Worm (Caenorhabditis elegans) whole organism, L4 larva: ENCODE results near the gene tab-1.

Experiments
- ZK546.5 ChIP-seq, 2 experiments: sonication (generic microtip); optimal IDR thresholded peaks; 2 replicates each; lab custom pipeline; 2017; ENCODE audit warnings: missing biosample characterization in 2 of 2, missing genetic modification characterization in 2 of 2
- ama-1 ChIP-seq: fragments of 150-350 bp; optimal IDR thresholded peaks from 2 replicates; lab custom pipeline; 2014; ENCODE audit warnings: inconsistent platforms, mixed read lengths
- daf-16 ChIP-seq, 3 experiments: sonication (generic microtip); optimal IDR thresholded peaks; 2 replicates each; lab custom pipeline; 2016 to 2017; ENCODE audit warnings: missing genetic modification characterization in 3 of 3, missing genetic modification reagents in 3 of 3, mild to moderate bottlenecking in 2 of 3, missing compliant biosample characterization in 2 of 3, missing biosample characterization in 1 of 3, moderate library complexity in 1 of 3
- dve-1 ChIP-seq: sonication (generic microtip); optimal IDR thresholded peaks from 2 replicates; lab custom pipeline; 2017; ENCODE audit warnings: antibody characterized with exemption, mild to moderate bottlenecking, missing genetic modification characterization, missing compliant biosample characterization; ENCODE audit not compliant: insufficient read depth
- fkh-10 ChIP-seq: fragments of 150-350 bp; optimal IDR thresholded peaks from 2 replicates; lab custom pipeline; 2014; ENCODE audit warnings: missing biosample characterization, missing genetic modification reagents, missing genetic modification characterization
- lin-38 ChIP-seq: fragments of 200-800 bp; sonication (Bioruptor generic); IDR thresholded peaks from 2 replicates; pipeline ENCODE4 v1.3.6; 2022; ENCODE audit warnings: missing genetic modification reagents, missing genetic modification characterization, missing compliant biosample characterization
- lir-3 ChIP-seq: sonication (generic microtip); optimal IDR thresholded peaks from 2 replicates; lab custom pipeline; 2016; ENCODE audit warnings: mild to moderate bottlenecking, missing genetic modification characterization, missing compliant biosample characterization
- madf-5 ChIP-seq, 2 experiments: fragments of 200-800 bp; sonication (Bioruptor generic); IDR thresholded peaks; 2 replicates each; pipeline ENCODE4 v1.3.6; 2022; ENCODE audit warnings: missing compliant biosample characterization in 2 of 2, missing genetic modification characterization in 2 of 2
- nhr-11 ChIP-seq: fragments of 150-350 bp; optimal IDR thresholded peaks from 2 replicates; lab custom pipeline; 2014; ENCODE audit warnings: missing biosample characterization, missing genetic modification characterization
- nhr-237 ChIP-seq: sonication (generic microtip); optimal IDR thresholded peaks from 2 replicates; lab custom pipeline; 2017; ENCODE audit warnings: missing biosample characterization, missing genetic modification characterization
- snpc-4 ChIP-seq: fragments of 150-350 bp; optimal IDR thresholded peaks from 2 replicates; lab custom pipeline; 2014; ENCODE audit warnings: missing biosample characterization, missing genetic modification characterization
- unc-130 ChIP-seq: sonication (generic microtip); optimal IDR thresholded peaks from 2 replicates; lab custom pipeline; 2016; ENCODE audit warnings: missing genetic modification reagents, missing genetic modification characterization, missing compliant biosample characterization

Gene tab-1

DNA sequence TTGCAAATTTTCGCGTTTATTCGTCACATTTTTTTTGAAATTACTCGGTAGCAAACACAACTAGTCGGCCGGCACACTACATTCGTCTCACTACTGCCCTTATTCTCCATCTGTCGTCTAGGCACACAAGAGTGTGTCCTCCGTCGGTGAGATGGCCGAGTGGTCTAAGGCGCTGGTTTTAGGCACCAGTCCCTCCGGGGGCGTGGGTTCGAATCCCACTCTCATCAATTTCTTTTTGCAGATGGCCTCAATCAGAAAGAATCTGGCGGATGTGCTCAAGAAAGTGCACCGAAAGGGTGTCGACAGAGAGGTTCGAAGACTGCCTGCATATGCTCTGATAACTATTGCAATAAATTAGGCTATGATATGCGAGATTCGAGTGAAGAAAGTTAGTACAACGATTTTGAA lies 49.9 kb downstream of the tab-1 start (continued):
- TF ChIP-seq daf-16 (GFP tag; optimal IDR thresholded peaks at IDR 0.05; lab: Kevin White, UChicago): peak; percentile 63 to 80
- TF ChIP-seq daf-16 (tag; optimal IDR thresholded peaks at IDR 0.05; lab: Kevin White, UChicago): peak; percentile 11
- peak; percentile 43 for TF ChIP-seq unc-130 (GFP tag; lab: Kevin White, UChicago)
- TF ChIP-seq nhr-237 (tag; lab: Kevin White, UChicago): no peak
- TF ChIP-seq nhr-11: peak; percentile 76
- no peak for TF ChIP-seq snpc-4 (tag; lab: Kevin White, UChicago)
- peak; percentile 64 for TF ChIP-seq ama-1
- TF ChIP-seq ZK546.5 (tag; optimal IDR thresholded peaks at IDR 0.05; lab: Kevin White, UChicago): no peak
- TF ChIP-seq madf-5 (GFP tag; IDR thresholded peaks at IDR 0.05; lab: Robert Waterston, UW): peak; percentile 18 to 74; a peak in 1 of 4 replicates
- peak; percentile 59 for TF ChIP-seq dve-1 (tag; lab: Kevin White, UChicago)
- peak; percentile 11 for TF ChIP-seq lir-3 (tag; lab: Kevin White, UChicago)
- peak; percentile 17 for TF ChIP-seq fkh-10
- peak; percentile 68 for TF ChIP-seq lin-38 (GFP tag; lab: Robert Waterston, UW)
